Worm (Caenorhabditis elegans) whole organism, early embryonic: ENCODE results near the gene ttr-48.

Experiments
- B0310.2 ChIP-seq: sonication (generic microtip); optimal IDR thresholded peaks from 2 replicates; lab custom pipeline; 2016; ENCODE audit warnings: mild to moderate bottlenecking, missing genetic modification characterization, missing compliant biosample characterization
- ama-1 ChIP-seq: fragments of 150-350 bp; optimal IDR thresholded peaks from 2 replicates; lab custom pipeline; 2014
- ceh-36 ChIP-seq: sonication (generic microtip); optimal IDR thresholded peaks from 2 replicates; lab custom pipeline; 2016; ENCODE audit warnings: missing genetic modification characterization, inconsistent platforms, missing compliant biosample characterization
- ets-7 ChIP-seq: sonication (generic microtip); optimal IDR thresholded peaks from 2 replicates; lab custom pipeline; 2016; ENCODE audit warnings: missing genotype, missing genetic modification characterization, missing compliant biosample characterization
- hmbx-1 ChIP-seq: sonication (generic microtip); optimal IDR thresholded peaks from 2 replicates; lab custom pipeline; 2016; ENCODE audit warnings: mild to moderate bottlenecking, missing genetic modification characterization, missing compliant biosample characterization
- hmg-4 ChIP-seq: fragments of 200-800 bp; sonication (Bioruptor generic); optimal IDR thresholded peaks from 2 replicates; lab custom pipeline; 2018; ENCODE audit warnings: mild to moderate bottlenecking, missing genetic modification characterization, missing compliant biosample characterization
- pes-1 ChIP-seq: fragments of 200-800 bp; sonication (Bioruptor generic); IDR thresholded peaks from 2 replicates; pipeline ENCODE4 v1.3.6; 2022; ENCODE audit warnings: missing genetic modification reagents, missing genetic modification characterization, missing compliant biosample characterization

- TF ChIP-seq ama-1 (lab: Kevin White, UChicago) (no peak), B0310.2 (tag; lab: Kevin White, UChicago) (no peak), hmg-4 (GFP tag; lab: Kevin White, UChicago) (no peak), ets-7 (tag; lab: Kevin White, UChicago) (no peak), pes-1 (GFP tag; lab: Robert Waterston, UW) (no peak), ceh-36 (tag; lab: Kevin White, UChicago) (no peak), hmbx-1 (no peak)
Observed at ce11 chrX:3858355-3858754, 16.1 kb upstream of the ttr-48 start.
